Fruit fly (Drosophila melanogaster) whole organism, wandering third instar larva: ENCODE results near the gene CG14304.

Experiments used
- Hr83 ChIP-seq: fragments of 200-300 bp; sonication (Bioruptor generic); optimal IDR thresholded peaks from 2 replicates; lab custom pipeline; 2016; ENCODE audit warnings: missing biosample characterization, mild to moderate bottlenecking, missing genetic modification characterization, moderate library complexity; ENCODE audit not compliant: poor library complexity, severe bottlenecking
- Jra ChIP-seq: sonication (Bioruptor generic); optimal IDR thresholded peaks from 2 replicates; lab custom pipeline; 2016; ENCODE audit warnings: missing biosample characterization, missing genetic modification characterization
- dsf ChIP-seq: sonication (Bioruptor generic); optimal IDR thresholded peaks from 2 replicates; lab custom pipeline; 2016; ENCODE audit warnings: missing biosample characterization, missing genetic modification characterization, borderline replicate concordance
- psq ChIP-seq: fragments of 200-800 bp; sonication (Bioruptor generic); optimal IDR thresholded peaks from 3 replicates; lab custom pipeline; 2017; ENCODE audit warnings: missing biosample characterization, mild to moderate bottlenecking, missing genetic modification characterization, moderate library complexity
- rgr ChIP-seq: fragments of 200-800 bp; sonication (Bioruptor generic); optimal IDR thresholded peaks from 3 replicates; lab custom pipeline; 2016; ENCODE audit warnings: missing biosample characterization, mild to moderate bottlenecking, missing genetic modification characterization
- sage ChIP-seq: fragments of 200-800 bp; sonication (Bioruptor generic); optimal IDR thresholded peaks from 2 replicates; lab custom pipeline; 2016; ENCODE audit warnings: missing biosample characterization, mild to moderate bottlenecking, missing genetic modification characterization
- usp ChIP-seq: fragments of >200 bp; optimal IDR thresholded peaks from 2 replicates; lab custom pipeline; 2017; ENCODE audit warnings: missing biosample characterization, missing genetic modification characterization

- TF ChIP-seq Hr83 (no peak), psq (GFP tag; lab: Kevin White, UChicago) (no peak), usp (no peak), rgr (GFP tag; lab: Kevin White, UChicago) (no peak), sage (GFP tag; lab: Kevin White, UChicago) (no peak), Jra (no peak), dsf (GFP tag; lab: Kevin White, UChicago) (no peak)
Measured at dm6 chr3R:18572845-18573490, 48.2 kb downstream of the CG14304 start, which contains the start of the genes CG7694 and fray.
